Worm (Caenorhabditis elegans) whole organism, L2 larva: ENCODE data around the gene K01A6.5.

ENCODE experiments used
- elt-3 ChIP-seq: sonication (generic microtip); optimal IDR thresholded peaks from 2 replicates; lab custom pipeline; 2017; ENCODE audit warnings: missing biosample characterization, missing genetic modification characterization
- lin-39 ChIP-seq: fragments of 150-350 bp; optimal IDR thresholded peaks from 2 replicates; lab custom pipeline; 2014; ENCODE audit warnings: missing biosample characterization, missing genetic modification reagents, missing genetic modification characterization
- mbf-1 ChIP-seq: sonication (generic microtip); optimal IDR thresholded peaks from 2 replicates; lab custom pipeline; 2017; ENCODE audit warnings: missing biosample characterization, missing genetic modification characterization
- zag-1 ChIP-seq: fragments of 150-350 bp; optimal IDR thresholded peaks from 2 replicates; lab custom pipeline; 2014; ENCODE audit warnings: missing biosample characterization, missing genetic modification characterization

- no peak for TF ChIP-seq zag-1
- no peak for TF ChIP-seq mbf-1
- TF ChIP-seq lin-39 (tag; lab: Kevin White, UChicago): no peak
- TF ChIP-seq elt-3 (tag; lab: Kevin White, UChicago): no peak
These were observed 18.4 kb downstream of the K01A6.5 start, which contains the start of gene T12A7.2 for ce11 chrIV:11760700-11761459.
